Worm (Caenorhabditis elegans) whole organism, midembryonic: ENCODE measurements around the gene F15A4.5.

Experiments
- T22C8.4 ChIP-seq: fragments of 200-800 bp; sonication (Bioruptor generic); IDR thresholded peaks from 2 replicates; pipeline ENCODE4 v1.3.6; 2022; ENCODE audit warnings: missing genetic modification characterization, missing compliant biosample characterization
- cog-1 ChIP-seq: sonication (generic microtip); optimal IDR thresholded peaks from 2 replicates; lab custom pipeline; 2016; ENCODE audit warnings: missing genetic modification characterization, missing compliant biosample characterization
- flt-1 ChIP-seq: fragments of 200-800 bp; sonication (Bioruptor generic); IDR thresholded peaks from 2 replicates; pipeline ENCODE4 v1.3.6; 2022; ENCODE audit warnings: missing genetic modification characterization, missing compliant biosample characterization
- klf-2 ChIP-seq: fragments of 200-800 bp; sonication (Bioruptor generic); conservative IDR thresholded peaks from 2 replicates; pipeline ENCODE4 v1.3.6; 2022; ENCODE audit warnings: missing genetic modification reagents, missing genetic modification characterization, missing compliant biosample characterization
- med-1 ChIP-seq: sonication (generic microtip); optimal IDR thresholded peaks from 2 replicates; lab custom pipeline; 2017; ENCODE audit warnings: missing genetic modification characterization, mild to moderate bottlenecking, missing compliant biosample characterization, antibody characterized with exemption, missing genetic modification reagents; ENCODE audit not compliant: insufficient read depth
- ref-1 ChIP-seq: fragments of 200-800 bp; sonication (Bioruptor generic); conservative IDR thresholded peaks from 2 replicates; pipeline ENCODE4 v1.3.6; 2022; ENCODE audit warnings: missing genetic modification reagents, missing genetic modification characterization, missing compliant biosample characterization
- tab-1 ChIP-seq: fragments of 200-800 bp; sonication (Bioruptor generic); IDR thresholded peaks from 2 replicates; pipeline ENCODE4 v1.3.6; 2022; ENCODE audit warnings: missing genetic modification characterization, missing compliant biosample characterization
- ztf-23 ChIP-seq: fragments of 200-800 bp; sonication (Bioruptor generic); IDR thresholded peaks from 2 replicates; pipeline ENCODE4 v1.3.6; 2022; ENCODE audit warnings: missing genetic modification reagents, missing genetic modification characterization, missing compliant biosample characterization
- ztf-29 ChIP-seq: fragments of 200-800 bp; sonication (Bioruptor generic); IDR thresholded peaks from 2 replicates; pipeline ENCODE4 v1.3.6; 2022; ENCODE audit warnings: missing genetic modification reagents, missing genetic modification characterization, missing compliant biosample characterization

Gene F15A4.5

ce11 chrII:12471138-12471855 lies at the start of gene F15A4.5, which contains the start of gene phat-8:
Gene F15A4.5, minus strand, starts transcription at chrII:12471238.
Gene phat-8, plus strand, starts transcription at chrII:12471805.
- no peak for TF ChIP-seq cog-1 (tag; lab: Kevin White, UChicago)
- TF ChIP-seq T22C8.4 (GFP tag; lab: Robert Waterston, UW) = no peak
- TF ChIP-seq ref-1 = no peak
- no peak for TF ChIP-seq ztf-23 (GFP tag; lab: Robert Waterston, UW)
- no peak for TF ChIP-seq ztf-29 (GFP tag; lab: Robert Waterston, UW)
- no peak for TF ChIP-seq flt-1 (GFP tag; lab: Robert Waterston, UW)
- TF ChIP-seq tab-1 (GFP tag; lab: Robert Waterston, UW) = no peak
- TF ChIP-seq med-1 (GFP tag; lab: Kevin White, UChicago) = no peak
- no peak for TF ChIP-seq klf-2 (GFP tag; lab: Robert Waterston, UW)

DNA sequence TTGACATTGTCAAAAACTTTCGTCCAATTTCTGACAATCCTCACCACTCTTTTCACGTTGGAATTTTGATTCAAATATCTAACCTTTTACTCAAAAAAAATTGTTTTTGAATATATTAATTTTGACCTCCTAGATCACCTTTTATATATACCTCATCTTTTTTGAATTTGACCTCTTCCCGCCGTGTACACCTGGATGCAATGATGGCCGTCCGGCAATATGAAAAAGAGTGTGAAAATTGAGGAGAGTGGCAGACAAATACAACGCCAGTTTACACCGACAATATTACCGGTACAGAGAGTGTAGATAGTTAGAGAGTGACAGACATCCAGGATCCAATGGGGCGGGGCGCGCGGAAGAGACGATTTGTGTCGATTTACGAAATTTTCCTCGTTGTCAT lies 48.6 kb upstream of the F15A4.5 start, which contains the start of gene ceh-99:
ceh-99 (plus strand) TSS at position 366 of the 400 bp plus-strand sequence.
- TF ChIP-seq cog-1 (tag; lab: Kevin White, UChicago) (no peak), flt-1 (GFP tag; lab: Robert Waterston, UW) (0 out of 2 replicates have a peak, but pooled peaks have one; percentile 33), med-1 (GFP tag; lab: Kevin White, UChicago) (no peak)

DNA sequence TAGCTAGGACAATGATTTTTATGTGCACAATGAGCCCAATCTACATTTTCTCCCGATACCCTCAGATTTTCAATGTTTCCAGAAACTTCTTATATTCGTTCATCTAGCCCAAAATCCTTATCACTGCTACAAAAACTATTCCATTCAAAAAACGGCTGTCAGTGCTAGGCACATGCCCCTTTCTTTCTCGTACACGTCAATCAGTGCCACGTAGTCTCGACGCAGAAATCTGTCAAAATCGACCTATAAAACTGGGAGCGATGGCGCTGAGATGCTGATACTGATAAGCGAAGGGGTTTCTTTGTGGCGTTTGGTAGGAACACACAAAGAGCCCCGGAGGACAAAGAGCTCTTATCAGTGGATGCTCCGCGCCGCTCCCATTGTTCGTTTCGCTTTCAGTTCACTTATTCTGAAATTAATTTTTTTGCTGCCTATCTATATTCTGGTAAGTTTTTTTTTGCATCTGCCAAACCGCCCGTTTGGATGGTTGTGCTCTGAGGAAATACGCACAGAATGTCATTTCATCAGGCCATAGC lies 47.8 kb upstream of the F15A4.5 start, which contains the start of gene srh-70:
srh-70 (minus strand) TSS at position 51 of the 536 bp plus-strand sequence.
- no peak for TF ChIP-seq flt-1 (GFP tag; lab: Robert Waterston, UW)
- TF ChIP-seq ref-1 = no peak
- no peak for TF ChIP-seq ztf-23 (GFP tag; lab: Robert Waterston, UW)
- TF ChIP-seq tab-1 (GFP tag; lab: Robert Waterston, UW) = no peak
- TF ChIP-seq cog-1 (tag; lab: Kevin White, UChicago) = no peak
- no peak for TF ChIP-seq klf-2 (GFP tag; lab: Robert Waterston, UW)
- no peak for TF ChIP-seq T22C8.4 (GFP tag; lab: Robert Waterston, UW)
- no peak for TF ChIP-seq med-1 (GFP tag; lab: Kevin White, UChicago)

DNA sequence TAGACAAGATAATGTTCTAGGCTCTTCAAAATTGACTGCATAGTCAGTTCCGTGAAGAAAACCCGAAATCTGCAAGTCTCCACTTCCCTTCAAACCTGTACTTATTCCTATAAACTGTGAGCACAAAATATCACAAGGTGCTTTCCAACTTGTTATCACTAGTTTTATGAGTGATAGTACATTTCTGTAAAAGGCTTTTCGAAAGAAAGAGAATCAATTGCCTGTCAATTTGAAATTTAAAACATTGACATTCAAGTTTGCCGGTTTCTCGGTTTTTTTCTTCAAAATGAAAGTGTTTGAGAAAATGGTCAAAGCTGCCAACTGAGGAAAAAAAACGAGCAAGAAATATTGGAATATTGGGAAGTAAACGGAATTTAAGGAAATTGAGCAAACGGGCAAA lies 47.0 kb upstream of the F15A4.5 start:
- no peak for TF ChIP-seq cog-1 (tag; lab: Kevin White, UChicago)
- no peak for TF ChIP-seq med-1 (GFP tag; lab: Kevin White, UChicago)
- TF ChIP-seq ztf-23 (GFP tag; lab: Robert Waterston, UW) = no peak
- no peak for TF ChIP-seq tab-1 (GFP tag; lab: Robert Waterston, UW)
- no peak for TF ChIP-seq klf-2 (GFP tag; lab: Robert Waterston, UW)
- TF ChIP-seq ref-1 = no peak
- TF ChIP-seq T22C8.4 (GFP tag; lab: Robert Waterston, UW) = no peak
- no peak for TF ChIP-seq flt-1 (GFP tag; lab: Robert Waterston, UW)
- TF ChIP-seq ztf-29 (GFP tag; lab: Robert Waterston, UW) = no peak

DNA sequence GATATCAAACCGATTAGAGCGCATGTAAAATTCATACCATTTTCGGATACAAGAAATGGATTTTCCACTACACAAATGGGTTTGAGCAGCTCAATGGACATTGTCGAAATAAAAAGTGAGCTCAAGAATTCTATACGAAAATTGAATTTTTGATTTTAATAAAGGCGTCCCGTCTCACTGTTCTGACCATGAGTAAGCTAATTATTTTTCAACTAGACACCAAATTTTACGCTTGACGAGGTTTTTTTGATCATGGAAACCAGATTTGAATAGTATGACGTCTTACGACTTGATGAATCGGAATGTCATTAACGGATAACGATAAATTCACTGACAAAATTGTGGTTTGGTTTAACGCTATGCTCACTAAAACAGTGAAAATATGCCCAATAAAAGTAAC lies 45.3 kb upstream of the F15A4.5 start, which contains the start of gene srh-61:
srh-61 (minus strand) TSS at position 101 of the 400 bp plus-strand sequence.
- TF ChIP-seq cog-1 (tag; lab: Kevin White, UChicago) (no peak), ztf-23 (GFP tag; lab: Robert Waterston, UW) (no peak), tab-1 (GFP tag; lab: Robert Waterston, UW) (no peak), klf-2 (GFP tag; lab: Robert Waterston, UW) (no peak), flt-1 (GFP tag; lab: Robert Waterston, UW) (no peak), med-1 (GFP tag; lab: Kevin White, UChicago) (no peak), ref-1 (no peak), T22C8.4 (GFP tag; lab: Robert Waterston, UW) (no peak), ztf-29 (GFP tag; lab: Robert Waterston, UW) (no peak)

- no peak for TF ChIP-seq T22C8.4 (GFP tag; lab: Robert Waterston, UW)
- TF ChIP-seq ztf-29 (GFP tag; lab: Robert Waterston, UW) = no peak
- TF ChIP-seq ztf-23 (GFP tag; lab: Robert Waterston, UW) = no peak
- TF ChIP-seq med-1 (GFP tag; lab: Kevin White, UChicago) = no peak
- no peak for TF ChIP-seq cog-1 (tag; lab: Kevin White, UChicago)
- TF ChIP-seq flt-1 (GFP tag; lab: Robert Waterston, UW) = no peak
- TF ChIP-seq klf-2 (GFP tag; lab: Robert Waterston, UW) = no peak
- TF ChIP-seq tab-1 (GFP tag; lab: Robert Waterston, UW) = no peak
Measured at ce11 chrII:12514620-12515019, 43.6 kb upstream of the F15A4.5 start, which contains the start of gene srh-69. Gene srh-69, minus strand, starts transcription at chrII:12514720.

DNA sequence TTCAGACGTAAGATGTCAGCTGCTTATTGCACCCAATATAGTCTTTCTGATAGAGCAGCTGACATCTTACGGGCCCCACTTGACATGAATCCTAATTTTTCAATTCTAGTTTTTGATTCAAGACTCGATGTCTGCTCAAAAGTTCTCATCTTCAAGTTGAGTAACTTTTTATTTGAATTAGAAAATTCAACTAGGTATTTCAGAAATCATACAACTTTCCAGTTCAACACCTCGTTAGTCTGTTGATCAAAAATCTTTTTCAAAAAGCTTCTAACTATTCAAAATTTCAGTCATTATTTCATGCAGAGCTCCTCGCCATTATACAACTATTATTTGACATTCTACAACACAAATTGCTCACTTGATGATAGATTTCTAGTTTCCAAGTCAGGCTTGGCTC lies 40.8 kb upstream of the F15A4.5 start, which contains the start of gene srh-73:
srh-73 (plus strand) TSS at position 301 of the 400 bp plus-strand sequence.
- TF ChIP-seq ztf-23 (GFP tag; lab: Robert Waterston, UW) = no peak
- no peak for TF ChIP-seq T22C8.4 (GFP tag; lab: Robert Waterston, UW)
- TF ChIP-seq tab-1 (GFP tag; lab: Robert Waterston, UW) = no peak
- TF ChIP-seq cog-1 (tag; lab: Kevin White, UChicago) = no peak
- no peak for TF ChIP-seq ref-1
- TF ChIP-seq klf-2 (GFP tag; lab: Robert Waterston, UW) = no peak
- no peak for TF ChIP-seq ztf-29 (GFP tag; lab: Robert Waterston, UW)
- TF ChIP-seq flt-1 (GFP tag; lab: Robert Waterston, UW) = no peak
- TF ChIP-seq med-1 (GFP tag; lab: Kevin White, UChicago) = no peak

DNA sequence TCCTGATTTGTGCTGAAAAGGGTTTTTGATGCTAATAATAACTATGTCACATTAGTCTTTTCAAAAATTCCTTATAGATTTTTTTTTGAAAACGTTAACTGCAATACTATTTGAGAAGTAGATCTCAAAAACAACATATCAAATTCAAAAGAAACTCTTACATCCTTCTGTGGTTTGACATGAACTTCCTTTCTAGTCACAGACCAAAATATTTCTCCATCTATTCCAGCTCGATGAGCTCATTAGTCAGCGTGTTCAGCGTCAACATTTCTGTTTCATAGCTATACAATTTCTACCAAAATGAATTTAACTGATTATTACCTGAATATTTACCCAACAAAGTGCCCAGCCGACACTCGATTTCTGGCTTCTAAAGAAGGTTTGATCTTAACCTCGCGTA lies 37.6 kb upstream of the F15A4.5 start, which contains the start of gene srh-67:
srh-67 (plus strand) TSS at position 301 of the 400 bp plus-strand sequence.
- TF ChIP-seq ztf-23 (GFP tag; lab: Robert Waterston, UW) = no peak
- TF ChIP-seq ztf-29 (GFP tag; lab: Robert Waterston, UW) = no peak
- no peak for TF ChIP-seq tab-1 (GFP tag; lab: Robert Waterston, UW)
- no peak for TF ChIP-seq klf-2 (GFP tag; lab: Robert Waterston, UW)
- no peak for TF ChIP-seq flt-1 (GFP tag; lab: Robert Waterston, UW)
- no peak for TF ChIP-seq ref-1
- no peak for TF ChIP-seq cog-1 (tag; lab: Kevin White, UChicago)
- TF ChIP-seq med-1 (GFP tag; lab: Kevin White, UChicago) = no peak
- TF ChIP-seq T22C8.4 (GFP tag; lab: Robert Waterston, UW) = no peak
